Worm (Caenorhabditis elegans): ENCODE data around the gene srb-5.

ce11 chrII:5141945-5142514 is 21.2 kb downstream of the srb-5 start, which contains the start of gene nas-29:
- TF ChIP-seq him-1 (tag; optimal IDR thresholded peaks at IDR 0.05) (no peak), W03F9.2 (tag; optimal IDR thresholded peaks at IDR 0.05) (peak; percentile 9)
